Fruit fly (Drosophila melanogaster): ENCODE data around the gene CycA.

Gene CycA

DNA sequence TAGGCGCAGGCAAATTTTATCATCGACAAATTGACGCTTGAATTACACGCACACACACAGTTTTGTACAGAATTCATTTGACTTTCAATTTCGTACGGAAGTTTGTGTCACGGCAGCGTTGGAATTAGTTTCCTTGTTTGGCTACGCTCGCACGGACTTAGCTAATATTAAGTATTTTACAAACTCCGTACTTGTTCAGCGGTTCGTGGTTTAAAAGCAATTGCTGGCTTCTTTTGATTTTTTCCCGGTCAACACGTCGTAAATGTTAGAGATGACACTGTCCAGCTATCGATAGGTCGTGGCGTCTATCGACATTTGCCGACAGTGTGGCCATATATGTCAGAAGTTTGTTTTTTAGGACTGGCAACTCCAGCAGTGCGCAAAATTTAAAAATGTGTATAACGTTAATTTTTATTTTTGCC, at the start of gene CycA:
Gene CycA (minus strand): TSS at position 283 of the 422 bp plus-strand sequence.
- no peak for TF ChIP-seq Myc (optimal IDR thresholded peaks at IDR 0.05)
- TF ChIP-seq ttk (optimal IDR thresholded peaks at IDR 0.05) = no peak
- TF ChIP-seq h (optimal IDR thresholded peaks at IDR 0.05) = no peak
- TF ChIP-seq psq (optimal IDR thresholded peaks at IDR 0.05) = no peak
- no peak for TF ChIP-seq insv (optimal IDR thresholded peaks at IDR 0.05)
- TF ChIP-seq Sin3A (optimal IDR thresholded peaks at IDR 0.05) = no peak

dm6 chr3L:11881084-11881483, 47.7 kb upstream of the CycA start, which contains the start of gene CCDC151:
TSS of gene CCDC151 (plus strand) at chr3L:11881384.
- TF ChIP-seq Sin3A (optimal IDR thresholded peaks at IDR 0.05) = no peak
- TF ChIP-seq insv (optimal IDR thresholded peaks at IDR 0.05) = no peak
- no peak for TF ChIP-seq ttk (optimal IDR thresholded peaks at IDR 0.05)
- TF ChIP-seq psq (optimal IDR thresholded peaks at IDR 0.05) = no peak
- no peak for TF ChIP-seq h (optimal IDR thresholded peaks at IDR 0.05)
- no peak for TF ChIP-seq Myc (optimal IDR thresholded peaks at IDR 0.05)

DNA sequence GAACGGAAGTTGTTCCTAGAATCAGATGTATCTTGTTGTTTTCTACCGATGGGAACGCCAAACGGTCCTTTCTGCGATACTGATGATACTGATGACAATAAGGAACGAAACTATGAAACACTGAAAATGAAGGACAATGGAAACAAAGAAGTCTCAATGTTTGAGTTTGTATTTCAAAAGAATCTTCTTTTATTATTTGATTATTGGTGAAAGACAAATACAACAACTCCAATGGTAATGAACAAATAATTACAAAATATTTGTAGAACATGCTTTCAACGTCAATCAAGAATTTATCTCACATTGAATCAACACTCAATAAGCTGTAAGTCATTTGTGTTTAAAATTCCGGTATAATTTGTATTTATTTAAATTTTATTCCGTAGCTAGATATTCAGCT, 45.4 kb upstream of the CycA start, which contains the start of gene Sprn:
Gene Sprn (plus strand): TSS at position 301 of the 400 bp plus-strand sequence.
- TF ChIP-seq Myc (optimal IDR thresholded peaks at IDR 0.05) (no peak), psq (optimal IDR thresholded peaks at IDR 0.05) (no peak), ttk (optimal IDR thresholded peaks at IDR 0.05) (no peak), insv (optimal IDR thresholded peaks at IDR 0.05) (no peak), h (optimal IDR thresholded peaks at IDR 0.05) (no peak), Sin3A (optimal IDR thresholded peaks at IDR 0.05) (no peak)

- TF ChIP-seq h (optimal IDR thresholded peaks at IDR 0.05) = no peak
- no peak for TF ChIP-seq ttk (optimal IDR thresholded peaks at IDR 0.05)
- TF ChIP-seq Sin3A (optimal IDR thresholded peaks at IDR 0.05) = no peak
- no peak for TF ChIP-seq psq (optimal IDR thresholded peaks at IDR 0.05)
- TF ChIP-seq Myc (optimal IDR thresholded peaks at IDR 0.05) = no peak
- no peak for TF ChIP-seq insv (optimal IDR thresholded peaks at IDR 0.05)
These were observed 42.7 kb upstream of the CycA start for dm6 chr3L:11876036-11876435.

dm6 chr3L:11874758-11875157, 41.4 kb upstream of the CycA start:
- no peak for TF ChIP-seq Sin3A (optimal IDR thresholded peaks at IDR 0.05)

DNA sequence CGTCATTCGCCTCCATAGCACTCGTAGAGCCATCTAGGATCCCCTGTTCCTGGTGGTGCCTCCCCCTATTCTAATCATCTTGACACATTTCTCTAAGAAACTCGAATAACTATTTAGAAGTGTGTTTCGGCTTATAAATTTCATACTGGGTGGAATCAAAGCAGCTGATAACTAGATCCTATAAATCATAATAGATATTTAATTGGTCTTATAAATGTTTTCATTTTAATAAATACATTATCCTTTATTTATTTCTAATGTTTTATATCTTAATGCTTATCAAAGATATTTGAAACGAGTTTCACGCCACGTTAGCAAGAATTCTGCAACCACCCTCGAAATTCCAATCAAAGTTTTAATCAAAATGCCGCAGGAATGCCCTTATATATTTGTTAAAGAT, 37.8 kb upstream of the CycA start, which contains the start of gene CG5906:
Gene CG5906 (minus strand): TSS at position 101 of the 400 bp plus-strand sequence.
- TF ChIP-seq h (optimal IDR thresholded peaks at IDR 0.05) (no peak), Sin3A (optimal IDR thresholded peaks at IDR 0.05) (no peak)

- TF ChIP-seq Sin3A (optimal IDR thresholded peaks at IDR 0.05) = no peak
- TF ChIP-seq h (optimal IDR thresholded peaks at IDR 0.05) = no peak
- no peak for TF ChIP-seq psq (optimal IDR thresholded peaks at IDR 0.05)
- no peak for TF ChIP-seq ttk (optimal IDR thresholded peaks at IDR 0.05)
- no peak for TF ChIP-seq Myc (optimal IDR thresholded peaks at IDR 0.05)
- TF ChIP-seq insv (optimal IDR thresholded peaks at IDR 0.05) = no peak
These were observed 36.0 kb upstream of the CycA start for dm6 chr3L:11869328-11869727.

dm6 chr3L:11863587-11863986, 30.2 kb upstream of the CycA start:
- TF ChIP-seq Myc (optimal IDR thresholded peaks at IDR 0.05) (no peak), psq (optimal IDR thresholded peaks at IDR 0.05) (no peak), ttk (optimal IDR thresholded peaks at IDR 0.05) (no peak), h (optimal IDR thresholded peaks at IDR 0.05) (no peak), insv (optimal IDR thresholded peaks at IDR 0.05) (no peak), Sin3A (optimal IDR thresholded peaks at IDR 0.05) (no peak)

DNA sequence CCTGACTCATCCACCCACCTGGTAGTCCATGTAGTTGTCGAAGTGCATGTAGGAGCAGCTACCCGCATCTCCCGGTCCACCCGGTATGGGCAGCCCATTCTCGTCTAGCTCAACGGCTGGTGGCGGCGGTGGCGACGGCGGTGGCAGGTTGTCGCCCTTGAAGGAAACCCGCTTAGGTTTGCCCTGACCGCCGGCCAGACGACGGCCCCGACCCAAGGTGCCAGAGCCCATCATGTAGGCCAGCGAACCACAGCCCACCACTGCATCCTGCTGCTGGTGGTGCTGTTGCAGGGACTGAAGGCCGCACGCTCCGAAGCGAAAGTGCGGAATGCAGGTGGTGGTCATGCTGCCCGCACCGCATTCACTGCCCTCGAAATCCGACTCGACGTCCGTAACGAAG, 28.9 kb upstream of the CycA start:
- TF ChIP-seq ttk (optimal IDR thresholded peaks at IDR 0.05) (no peak), insv (optimal IDR thresholded peaks at IDR 0.05) (no peak), Myc (optimal IDR thresholded peaks at IDR 0.05) (no peak), psq (optimal IDR thresholded peaks at IDR 0.05) (no peak), h (optimal IDR thresholded peaks at IDR 0.05) (no peak), Sin3A (optimal IDR thresholded peaks at IDR 0.05) (no peak)

DNA sequence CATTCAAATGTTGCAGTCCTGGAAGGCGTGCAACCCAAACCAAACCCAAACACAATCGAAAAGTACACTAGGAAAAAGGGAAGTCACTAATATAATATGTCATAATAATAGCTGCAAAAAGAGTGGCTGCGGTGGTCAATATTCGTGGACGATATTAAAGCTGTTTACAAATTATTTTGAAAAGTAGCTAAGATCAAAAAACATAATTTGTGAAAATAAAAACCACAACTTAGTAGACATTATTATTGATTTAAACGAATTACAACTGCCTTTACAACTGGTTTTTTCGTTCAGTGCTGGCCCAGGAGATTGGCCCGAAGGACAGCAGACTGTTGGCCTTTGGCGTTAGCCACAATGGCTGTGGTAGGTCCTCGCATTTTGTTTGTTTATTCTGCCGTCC, 25.4 kb upstream of the CycA start:
- no peak for TF ChIP-seq ttk (optimal IDR thresholded peaks at IDR 0.05)
- TF ChIP-seq insv (optimal IDR thresholded peaks at IDR 0.05) = no peak
- TF ChIP-seq psq (optimal IDR thresholded peaks at IDR 0.05) = no peak
- TF ChIP-seq Sin3A (optimal IDR thresholded peaks at IDR 0.05) = no peak
- TF ChIP-seq h (optimal IDR thresholded peaks at IDR 0.05) = no peak
- TF ChIP-seq Myc (optimal IDR thresholded peaks at IDR 0.05) = no peak

DNA sequence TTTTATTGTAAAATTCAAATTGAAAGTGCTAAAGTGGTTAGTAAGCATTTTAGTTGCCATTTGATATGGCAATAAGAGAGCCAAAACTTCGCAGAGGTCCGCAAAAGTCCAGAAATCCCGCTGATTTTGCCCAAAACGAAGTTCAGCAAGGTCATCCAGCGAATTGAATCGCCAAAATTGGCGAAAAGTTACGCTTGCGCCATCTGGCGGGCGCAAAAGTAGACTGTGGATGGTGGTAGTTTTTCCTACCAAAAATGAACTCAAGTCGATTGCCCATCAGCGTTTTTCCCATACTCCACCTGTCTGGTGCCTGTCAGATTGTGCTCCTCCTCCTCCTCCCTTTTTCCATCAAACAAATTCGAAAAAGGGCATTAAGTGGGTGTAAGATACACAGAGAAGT, 19.5 kb upstream of the CycA start:
- TF ChIP-seq Sin3A (optimal IDR thresholded peaks at IDR 0.05) (no peak), h (optimal IDR thresholded peaks at IDR 0.05) (no peak), psq (optimal IDR thresholded peaks at IDR 0.05) (no peak), ttk (optimal IDR thresholded peaks at IDR 0.05) (no peak), insv (optimal IDR thresholded peaks at IDR 0.05) (no peak), Myc (optimal IDR thresholded peaks at IDR 0.05) (no peak)

DNA sequence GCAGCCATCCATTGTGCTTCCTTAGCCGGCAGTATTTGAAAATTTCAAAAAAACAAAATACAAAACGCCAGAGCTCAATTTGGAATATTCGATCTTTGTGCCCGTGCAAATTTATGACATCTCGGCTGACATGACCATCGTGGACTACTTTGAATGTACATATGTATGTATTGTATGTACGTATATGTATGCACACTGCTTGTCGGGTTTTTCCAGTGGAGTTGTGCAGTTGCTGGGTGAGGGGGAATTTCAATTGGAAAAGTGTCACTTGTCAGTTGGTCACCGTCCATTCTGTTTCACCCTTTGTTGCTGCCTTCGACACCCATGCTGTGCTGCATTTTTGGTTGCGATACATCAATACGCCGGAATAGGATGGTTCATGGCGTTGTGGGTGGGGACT, 14.3 kb upstream of the CycA start, which contains the start of gene CG12521:
Gene CG12521 (minus strand): TSS at position 101 of the 400 bp plus-strand sequence.
- TF ChIP-seq ttk (optimal IDR thresholded peaks at IDR 0.05) (no peak), Myc (optimal IDR thresholded peaks at IDR 0.05) (no peak), psq (optimal IDR thresholded peaks at IDR 0.05) (no peak), insv (optimal IDR thresholded peaks at IDR 0.05) (no peak), h (optimal IDR thresholded peaks at IDR 0.05) (no peak), Sin3A (optimal IDR thresholded peaks at IDR 0.05) (no peak)

DNA sequence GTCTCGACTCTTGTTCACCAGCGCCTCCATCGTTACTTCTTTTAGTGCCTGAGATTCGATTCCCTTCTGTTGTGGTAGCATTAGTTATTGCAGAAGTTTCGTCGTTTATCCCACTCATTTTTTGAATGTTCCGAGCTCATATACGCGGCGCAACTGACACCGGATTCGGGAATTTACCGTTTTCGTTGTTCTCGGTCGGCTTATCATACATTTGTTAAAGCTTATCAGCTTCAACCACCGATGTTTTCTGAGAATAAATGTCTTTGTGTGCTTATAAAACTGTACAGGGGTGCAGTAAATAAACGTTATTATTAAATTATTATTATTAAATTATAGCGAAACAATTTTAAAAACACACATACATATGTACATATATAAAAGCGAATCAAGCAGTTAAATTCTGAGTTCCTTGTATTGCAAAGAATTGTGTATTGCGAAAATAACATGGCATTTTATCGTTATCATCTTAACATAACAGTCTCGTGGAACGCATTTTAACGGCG, 3.2 kb upstream of the CycA start, which contains the start of gene CG43064:
Gene CG43064 (minus strand): TSS at position 147 of the 503 bp plus-strand sequence.
- TF ChIP-seq h (optimal IDR thresholded peaks at IDR 0.05) = no peak
